Fruit fly (Drosophila melanogaster) whole organism, pupa: ENCODE results near the gene D2hgdh.

Experiments
- CG14655 ChIP-seq: fragments of 200-800 bp; sonication (Bioruptor generic); optimal IDR thresholded peaks from 3 replicates; lab custom pipeline; 2017; ENCODE audit warnings: mild to moderate bottlenecking, missing biosample characterization, missing genetic modification reagents, missing genetic modification characterization
- CG15710 ChIP-seq: fragments of 200-800 bp; sonication (Bioruptor generic); optimal IDR thresholded peaks from 2 replicates; lab custom pipeline; 2018; ENCODE audit warnings: missing biosample characterization, mild to moderate bottlenecking, missing genetic modification characterization, moderate library complexity
- CG8301 ChIP-seq: fragments of 200-800 bp; sonication (Bioruptor generic); optimal IDR thresholded peaks from 2 replicates; lab custom pipeline; 2018; ENCODE audit warnings: missing biosample characterization, mild to moderate bottlenecking, missing genetic modification characterization
- EcR ChIP-seq: fragments of 200-800 bp; sonication (Bioruptor generic); optimal IDR thresholded peaks from 3 replicates; lab custom pipeline; 2019; ENCODE audit warnings: missing biosample characterization, missing genetic modification characterization, mild to moderate bottlenecking, moderate library complexity, missing genetic modification reagents
- Pif1A ChIP-seq: fragments of 200-800 bp; sonication (Bioruptor generic); optimal IDR thresholded peaks from 3 replicates; lab custom pipeline; 2016; ENCODE audit warnings: missing biosample characterization, missing genetic modification characterization
- Snoo ChIP-seq: fragments of 200-800 bp; sonication (Bioruptor generic); optimal IDR thresholded peaks from 3 replicates; lab custom pipeline; 2017; ENCODE audit warnings: missing biosample characterization, mild to moderate bottlenecking, missing genetic modification characterization, inconsistent platforms
- fd96Ca ChIP-seq: fragments of 200-800 bp; sonication (Bioruptor generic); IDR thresholded peaks from 3 replicates; pipeline ENCODE4 v1.3.6; 2022; ENCODE audit warnings: missing biosample characterization, missing genetic modification characterization

dm6 chrX:2187520-2187919 lies 46.2 kb downstream of the D2hgdh start, which contains the start of gene CG3457:
- TF ChIP-seq CG15710 = no peak
- no peak for TF ChIP-seq CG14655 (GFP tag; lab: Kevin White, UChicago)
- no peak for TF ChIP-seq Pif1A (GFP tag; lab: Kevin White, UChicago)
- no peak for TF ChIP-seq EcR (GFP tag; lab: Kevin White, UChicago)
- TF ChIP-seq fd96Ca (GFP tag; lab: Robert Waterston, UW) = no peak
- TF ChIP-seq Snoo (tag; lab: Kevin White, UChicago) = no peak
- TF ChIP-seq CG8301 = no peak
